Fruit fly (Drosophila melanogaster) whole organism, embryonic: ENCODE data around the gene ac.

Source experiments
- Aef1 ChIP-seq: fragments of 200-800 bp; sonication (Bioruptor generic); IDR thresholded peaks from 3 replicates; pipeline ENCODE4 v1.3.6; 2022; ENCODE audit warnings: missing biosample characterization, missing genetic modification characterization
- Asciz ChIP-seq: fragments of 200-800 bp; sonication (Bioruptor generic); optimal IDR thresholded peaks from 2 replicates; lab custom pipeline; 2017; ENCODE audit warnings: missing biosample characterization, mild to moderate bottlenecking, missing genetic modification characterization, missing genetic modification reagents
- Awh ChIP-seq: fragments of 200-800 bp; sonication (Bioruptor generic); IDR thresholded peaks from 2 replicates; pipeline ENCODE4, ENCODE4 v1.3.6; 2022; ENCODE audit warnings: missing biosample characterization, missing genetic modification characterization
- Blimp-1 ChIP-seq: fragments of 200-800 bp; sonication (Bioruptor generic); optimal IDR thresholded peaks from 3 replicates; lab custom pipeline; 2018; ENCODE audit warnings: missing biosample characterization, missing genetic modification characterization, mild to moderate bottlenecking, moderate library complexity, missing genetic modification reagents
- CG10209 ChIP-seq: fragments of 200-800 bp; sonication (Bioruptor generic); optimal IDR thresholded peaks from 3 replicates; lab custom pipeline; 2017; ENCODE audit warnings: missing biosample characterization, mild to moderate bottlenecking, missing genetic modification characterization, missing genetic modification reagents
- CG10565 ChIP-seq: fragments of 200-800 bp; sonication (Bioruptor generic); optimal IDR thresholded peaks from 3 replicates; lab custom pipeline; 2016; ENCODE audit warnings: missing biosample characterization, mild to moderate bottlenecking, missing genetic modification characterization
- CG13296 ChIP-seq: fragments of 200-800 bp; sonication (Bioruptor generic); optimal IDR thresholded peaks from 3 replicates; lab custom pipeline; 2018; ENCODE audit warnings: missing biosample characterization, mild to moderate bottlenecking, missing genetic modification characterization
- CG14710 ChIP-seq: fragments of 200-800 bp; sonication (Bioruptor generic); optimal IDR thresholded peaks from 3 replicates; lab custom pipeline; 2019; ENCODE audit warnings: missing biosample characterization, mild to moderate bottlenecking, missing genetic modification characterization, moderate library complexity
- CG14860 ChIP-seq: fragments of 200-800 bp; sonication (Bioruptor generic); IDR thresholded peaks from 3 replicates; pipeline ENCODE4 v1.3.6; 2022; ENCODE audit warnings: missing biosample characterization, missing genetic modification characterization; ENCODE audit not compliant: partially characterized antibody
- CG15601 ChIP-seq: fragments of 200-800 bp; sonication (Bioruptor generic); optimal IDR thresholded peaks from 3 replicates; lab custom pipeline; 2019; ENCODE audit warnings: missing biosample characterization, mild to moderate bottlenecking, missing genetic modification characterization, moderate library complexity
- CG1603 ChIP-seq: fragments of 200-800 bp; sonication (Bioruptor generic); optimal IDR thresholded peaks from 2 replicates; lab custom pipeline; 2019; ENCODE audit warnings: missing biosample characterization, mild to moderate bottlenecking, missing genetic modification characterization, moderate library complexity
- CG17359 ChIP-seq: fragments of 200-800 bp; sonication (Bioruptor generic); optimal IDR thresholded peaks from 3 replicates; lab custom pipeline; 2018; ENCODE audit warnings: missing biosample characterization, mild to moderate bottlenecking, missing genetic modification characterization, moderate library complexity
- CG17361 ChIP-seq: fragments of 200-800 bp; sonication (Bioruptor generic); IDR thresholded peaks from 3 replicates; pipeline ENCODE4 v1.3.6; 2022; ENCODE audit warnings: missing biosample characterization, missing genetic modification characterization
- CG18262 ChIP-seq: fragments of 200-800 bp; optimal IDR thresholded peaks from 3 replicates; lab custom pipeline; 2019; ENCODE audit warnings: missing biosample characterization, mild to moderate bottlenecking, missing genetic modification characterization, moderate library complexity
- CG2712 ChIP-seq: fragments of 200-800 bp; optimal IDR thresholded peaks from 3 replicates; lab custom pipeline; 2019; ENCODE audit warnings: missing biosample characterization, mild to moderate bottlenecking, missing genetic modification characterization, moderate library complexity
- CG30020 ChIP-seq: fragments of 200-800 bp; optimal IDR thresholded peaks from 2 replicates; lab custom pipeline; 2019; ENCODE audit warnings: missing biosample characterization, mild to moderate bottlenecking, missing genetic modification characterization, moderate library complexity
- CG30403 ChIP-seq: fragments of 200-800 bp; sonication (Bioruptor generic); optimal IDR thresholded peaks from 3 replicates; lab custom pipeline; 2016; ENCODE audit warnings: missing biosample characterization, missing genetic modification characterization
- CG3065 ChIP-seq: fragments of 200-800 bp; sonication (Bioruptor generic); optimal IDR thresholded peaks from 2 replicates; lab custom pipeline; 2016; ENCODE audit warnings: missing biosample characterization, missing genetic modification characterization
- CG3281 ChIP-seq: fragments of 200-800 bp; sonication (Bioruptor generic); optimal IDR thresholded peaks from 3 replicates; lab custom pipeline; 2017; ENCODE audit warnings: missing biosample characterization, mild to moderate bottlenecking, missing genetic modification characterization
- CG33213 ChIP-seq: fragments of 200-800 bp; sonication (Bioruptor generic); optimal IDR thresholded peaks from 3 replicates; lab custom pipeline; 2016; ENCODE audit warnings: missing biosample characterization, missing genetic modification characterization
- CG4404 ChIP-seq: fragments of 200-800 bp; sonication (Bioruptor generic); IDR thresholded peaks from 2 replicates; pipeline ENCODE4 v1.3.6; 2022; ENCODE audit warnings: missing biosample characterization, missing genetic modification characterization
- CG4854 ChIP-seq: fragments of 200-800 bp; sonication (Bioruptor generic); optimal IDR thresholded peaks from 2 replicates; lab custom pipeline; 2016; ENCODE audit warnings: missing biosample characterization, missing genetic modification characterization, inconsistent platforms
- CG6654 ChIP-seq: fragments of 200-800 bp; sonication (Bioruptor generic); optimal IDR thresholded peaks from 2 replicates; lab custom pipeline; 2017; ENCODE audit warnings: missing biosample characterization, mild to moderate bottlenecking, missing genetic modification characterization
- CG6765 ChIP-seq: fragments of 200-800 bp; sonication (Bioruptor generic); optimal IDR thresholded peaks from 3 replicates; lab custom pipeline; 2017; ENCODE audit warnings: missing biosample characterization, mild to moderate bottlenecking, missing genetic modification characterization
- CG7987 ChIP-seq: fragments of 200-800 bp; sonication (Bioruptor generic); optimal IDR thresholded peaks from 2 replicates; lab custom pipeline; 2018; ENCODE audit warnings: missing biosample characterization, mild to moderate bottlenecking, missing genetic modification characterization, moderate library complexity
- CG8281 ChIP-seq: fragments of 200-800 bp; sonication (Bioruptor generic); optimal IDR thresholded peaks from 2 replicates; lab custom pipeline; 2018; ENCODE audit warnings: missing biosample characterization, mild to moderate bottlenecking, missing genetic modification characterization, moderate library complexity
- CG8924 ChIP-seq: fragments of 200-800 bp; optimal IDR thresholded peaks from 3 replicates; lab custom pipeline; 2019; ENCODE audit warnings: missing biosample characterization, mild to moderate bottlenecking, missing genetic modification characterization, moderate library complexity
- HLHmδ ChIP-seq: fragments of 200-800 bp; sonication (Bioruptor generic); optimal IDR thresholded peaks from 2 replicates; lab custom pipeline; 2018; ENCODE audit warnings: missing biosample characterization, mild to moderate bottlenecking, missing genetic modification characterization, moderate library complexity
- Hand ChIP-seq: fragments of 200-800 bp; sonication (Bioruptor generic); optimal IDR thresholded peaks from 2 replicates; lab custom pipeline; 2017; ENCODE audit warnings: mild to moderate bottlenecking, missing biosample characterization, missing genetic modification reagents, missing genetic modification characterization
- Jarid2 ChIP-seq: fragments of 200-800 bp; sonication (Bioruptor generic); optimal IDR thresholded peaks from 3 replicates; lab custom pipeline; 2017; ENCODE audit warnings: mild to moderate bottlenecking, missing biosample characterization, missing genetic modification reagents, missing genetic modification characterization
- Mad ChIP-seq: fragments of 200-800 bp; sonication (Bioruptor generic); optimal IDR thresholded peaks from 2 replicates; lab custom pipeline; 2016; ENCODE audit warnings: missing biosample characterization, missing genetic modification characterization
- Max ChIP-seq: fragments of 200-800 bp; sonication (Bioruptor generic); optimal IDR thresholded peaks from 2 replicates; lab custom pipeline; 2016; ENCODE audit warnings: missing biosample characterization, mild to moderate bottlenecking, missing genetic modification characterization
- Med ChIP-seq: fragments of 200-800 bp; sonication (Bioruptor generic); peaks from one replicate; lab custom pipeline; 2016; ENCODE audit warnings: missing biosample characterization, missing genetic modification characterization, mild to moderate bottlenecking, inconsistent platforms, moderate library complexity
- PHDP ChIP-seq: fragments of 200-800 bp; sonication (Bioruptor generic); optimal IDR thresholded peaks from 3 replicates; lab custom pipeline; 2018; ENCODE audit warnings: missing biosample characterization, mild to moderate bottlenecking, missing genetic modification characterization, moderate library complexity
- Sox100B ChIP-seq: fragments of 200-800 bp; sonication (Bioruptor generic); optimal IDR thresholded peaks from 3 replicates; lab custom pipeline; 2018; ENCODE audit warnings: missing biosample characterization, mild to moderate bottlenecking, missing genetic modification characterization
- Ssrp ChIP-seq: fragments of 200-800 bp; sonication (Bioruptor generic); optimal IDR thresholded peaks from 2 replicates; lab custom pipeline; 2018; ENCODE audit warnings: missing biosample characterization, mild to moderate bottlenecking, missing genetic modification characterization, moderate library complexity
- Xrp1 ChIP-seq: fragments of 200-800 bp; sonication (Bioruptor generic); IDR thresholded peaks from 2 replicates; pipeline ENCODE4 v1.3.6; 2022; ENCODE audit warnings: missing biosample characterization, missing genetic modification characterization
- bsh ChIP-seq, 2 experiments: fragments of 200-800 bp; sonication (Bioruptor generic); optimal IDR thresholded peaks; 2 replicates each; lab custom pipeline; 2017 to 2018; ENCODE audit warnings: mild to moderate bottlenecking in 2 of 2, missing biosample characterization in 2 of 2, missing genetic modification characterization in 2 of 2, moderate library complexity in 1 of 2
- dan ChIP-seq: fragments of 200-800 bp; sonication (Bioruptor generic); IDR thresholded peaks from 2 replicates; pipeline ENCODE4 v1.3.6; 2022; ENCODE audit warnings: missing biosample characterization, missing genetic modification characterization
- dmrt99B ChIP-seq: fragments of 200-800 bp; sonication (Bioruptor generic); optimal IDR thresholded peaks from 2 replicates; lab custom pipeline; 2018; ENCODE audit warnings: missing biosample characterization, mild to moderate bottlenecking, missing genetic modification characterization, moderate library complexity
- ewg ChIP-seq: fragments of 200-800 bp; sonication (Bioruptor generic); optimal IDR thresholded peaks from 3 replicates; lab custom pipeline; 2017; ENCODE audit warnings: mild to moderate bottlenecking, missing biosample characterization, missing genetic modification reagents, missing genetic modification characterization
- lab ChIP-seq: fragments of 200-800 bp; sonication (Bioruptor generic); optimal IDR thresholded peaks from 3 replicates; lab custom pipeline; 2017; ENCODE audit warnings: missing biosample characterization, missing genetic modification characterization, mild to moderate bottlenecking, moderate library complexity, missing genetic modification reagents
- org-1 ChIP-seq: fragments of 200-800 bp; sonication (Bioruptor generic); optimal IDR thresholded peaks from 2 replicates; lab custom pipeline; 2017; ENCODE audit warnings: missing biosample characterization, missing genetic modification characterization
- sc ChIP-seq, 3 experiments: fragments of >200 bp in 2 of 3; fragments of 200-800 bp in 1 of 3; sonication (Bioruptor generic) in 1 of 3; optimal IDR thresholded peaks; 2 replicates in 2 of 3; 3 replicates in 1 of 3; lab custom pipeline; 2017; ENCODE audit warnings: mild to moderate bottlenecking in 1 of 3, missing biosample characterization in 1 of 3, missing genetic modification characterization in 1 of 3, missing genetic modification reagents in 1 of 3
- sens ChIP-seq: fragments of 200-800 bp; sonication (Bioruptor generic); peaks from one replicate; lab custom pipeline; 2016; ENCODE audit warnings: missing biosample characterization, missing genetic modification characterization
- twi ChIP-seq: fragments of 200-800 bp; optimal IDR thresholded peaks from 2 replicates; lab custom pipeline; 2019; ENCODE audit warnings: missing biosample characterization, mild to moderate bottlenecking, missing genetic modification characterization, moderate library complexity
- wek ChIP-seq: fragments of 200-800 bp; sonication (Bioruptor generic); optimal IDR thresholded peaks from 3 replicates; lab custom pipeline; 2018; ENCODE audit warnings: missing biosample characterization, mild to moderate bottlenecking, missing genetic modification characterization, moderate library complexity
- wor ChIP-seq: fragments of 200-800 bp; sonication (Bioruptor generic); IDR thresholded peaks from 2 replicates; pipeline ENCODE4 v1.3.6; 2022; ENCODE audit warnings: missing biosample characterization, missing genetic modification characterization

Gene ac

DNA sequence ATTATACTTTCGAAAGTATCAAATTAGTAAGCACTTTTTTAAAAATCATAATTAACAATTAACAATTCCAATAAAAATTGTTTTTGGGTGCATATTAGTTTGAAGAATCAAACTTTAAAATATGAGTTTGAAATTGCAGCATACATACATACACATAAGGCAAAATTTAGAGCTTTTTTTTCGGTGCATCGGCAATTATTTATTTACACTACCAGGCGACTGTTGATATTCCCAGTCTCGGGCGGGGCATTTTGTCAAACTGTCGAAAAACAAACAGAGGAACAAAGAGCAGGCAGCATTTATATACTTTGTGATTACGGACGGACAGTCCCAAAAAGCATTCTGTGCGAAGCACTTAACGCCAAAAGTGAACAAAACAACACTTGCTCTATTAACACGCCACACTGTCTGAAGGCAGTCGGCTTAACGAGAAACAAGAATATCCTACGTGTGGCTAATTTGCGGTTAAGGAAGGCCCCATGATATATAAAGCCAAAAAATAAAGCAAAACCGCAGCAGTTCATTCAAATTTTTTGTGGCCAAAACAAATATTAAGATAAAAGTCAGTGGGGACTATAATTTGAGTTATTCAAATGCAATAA lies 7.7 kb upstream of the ac start (continued):
- TF ChIP-seq Max (GFP tag; lab: Kevin White, UChicago) (no peak), CG3281 (GFP tag; lab: Kevin White, UChicago) (no peak), CG2712 (peak; percentile 37), CG4854 (GFP tag; lab: Kevin White, UChicago) (no peak), dmrt99B (tag; lab: Kevin White, UChicago) (peak; percentile 10), Mad (GFP tag; lab: Kevin White, UChicago) (no peak), CG14710 (tag; lab: Kevin White, UChicago) (peak; percentile 11), CG4404 (GFP tag; lab: Robert Waterston, UW) (no peak), CG33213 (GFP tag; lab: Kevin White, UChicago) (no peak), CG8281 (tag; lab: Kevin White, UChicago) (peak; percentile 40), ewg (GFP tag; lab: Kevin White, UChicago) (peak; percentile 0), bsh (GFP tag; optimal IDR thresholded peaks at IDR 0.05; lab: Kevin White, UChicago) (peak in 1 of 2 experiments; percentile 27), CG30020 (tag; lab: Kevin White, UChicago) (no peak), Jarid2 (no peak), CG7987 (peak; percentile 21), CG10565 (GFP tag; lab: Kevin White, UChicago) (no peak), CG13296 (GFP tag; lab: Kevin White, UChicago) (peak; percentile 13), Med (GFP tag; lab: Kevin White, UChicago) (peak; percentile 68), Aef1 (GFP tag; lab: Robert Waterston, UW) (no peak), CG8924 (tag; lab: Kevin White, UChicago) (peak; percentile 14), Sox100B (peak; percentile 22), CG17359 (tag; lab: Kevin White, UChicago) (peak; percentile 23), CG30403 (GFP tag; lab: Kevin White, UChicago) (no peak), wek (GFP tag; lab: Kevin White, UChicago) (peak; percentile 42), CG14860 (GFP tag; lab: Robert Waterston, UW) (no peak), CG6654 (GFP tag; lab: Kevin White, UChicago) (peak; percentile 29), lab (GFP tag; lab: Kevin White, UChicago) (peak; percentile 6), Blimp-1 (peak; percentile 13), org-1 (GFP tag; lab: Kevin White, UChicago) (peak; percentile 12), sens (peak; percentile 78), CG18262 (tag; lab: Kevin White, UChicago) (peak; percentile 35), Xrp1 (peak; percentile 28; the same call in 1 of the 2 replicates), HLHmδ (GFP tag; lab: Kevin White, UChicago) (no peak), Hand (GFP tag; lab: Kevin White, UChicago) (no peak), CG1603 (peak; percentile 44), Ssrp (tag; lab: Kevin White, UChicago) (no peak), CG6765 (GFP tag; lab: Kevin White, UChicago) (no peak), CG15601 (peak; percentile 7), PHDP (tag; lab: Kevin White, UChicago) (peak; percentile 20), CG3065 (no peak), Asciz (GFP tag; lab: Kevin White, UChicago) (peak; percentile 40), twi (no peak), CG17361 (GFP tag; lab: Robert Waterston, UW) (0 out of 3 replicates have a peak, but pooled peaks have one; percentile 41), CG10209 (GFP tag; lab: Kevin White, UChicago) (peak; percentile 8), dan (no peak), wor (GFP tag; lab: Robert Waterston, UW) (no peak), Awh (no peak), sc (optimal IDR thresholded peaks at IDR 0.05; lab: Kevin White, UChicago) (no peak), sc (GFP tag; optimal IDR thresholded peaks at IDR 0.05; lab: Kevin White, UChicago) (peak; percentile 56)
